Worm (Caenorhabditis elegans) whole organism, L2 larva: Measurements from ENCODE around the gene sta-1.

Experiments
- gmeb-1 ChIP-seq: fragments of 150-350 bp; optimal IDR thresholded peaks from 2 replicates; lab custom pipeline; 2014; ENCODE audit warnings: missing biosample characterization, missing genetic modification characterization
- lsy-2 ChIP-seq, 2 experiments: fragments of 150-350 bp in 1 of 2; sonication (generic microtip) in 1 of 2; optimal IDR thresholded peaks; 2 replicates each; lab custom pipeline; 2014 to 2017; ENCODE audit warnings: missing biosample characterization in 2 of 2, missing genetic modification characterization in 2 of 2
- nhr-21 ChIP-seq: fragments of 150-350 bp; optimal IDR thresholded peaks from 2 replicates; lab custom pipeline; 2014; ENCODE audit warnings: missing biosample characterization, missing genetic modification characterization
- snpc-4 ChIP-seq: fragments of 150-350 bp; optimal IDR thresholded peaks from 2 replicates; lab custom pipeline; 2014; ENCODE audit warnings: missing biosample characterization, missing genetic modification characterization

sta-1 gene

ce11 chrIV:16720412-16720811, 56.3 kb downstream of the sta-1 start, which contains the start of gene Y51H4A.22:
Gene Y51H4A.22 (plus strand): TSS chrIV:16720712.
- no peak for TF ChIP-seq lsy-2 (tag; optimal IDR thresholded peaks at IDR 0.05; lab: Kevin White, UChicago)
- no peak for TF ChIP-seq nhr-21 (tag; lab: Kevin White, UChicago)
- TF ChIP-seq snpc-4 (tag; lab: Kevin White, UChicago): no peak
- no peak for TF ChIP-seq gmeb-1
